Fruit fly (Drosophila melanogaster) S2 (cell line): ENCODE results near the gene CG16704.

ENCODE experiments used
- CG8478 ChIP-seq: fragments of >200 bp; optimal IDR thresholded peaks from 2 replicates; lab custom pipeline; 2018
- CTCF ChIP-seq, 2 experiments: fragments of >200 bp; optimal IDR thresholded peaks; 2 replicates each; lab custom pipeline; 2018

Gene CG16704

dm6 chr2L:3681338-3681737 is 11.0 kb downstream of the CG16704 start:
- no peak for TF ChIP-seq CTCF (optimal IDR thresholded peaks at IDR 0.05; lab: Kevin White, UChicago)
- no peak for TF ChIP-seq CG8478 (lab: Kevin White, UChicago)

- TF ChIP-seq CTCF (optimal IDR thresholded peaks at IDR 0.05; lab: Kevin White, UChicago) (no peak), CG8478 (lab: Kevin White, UChicago) (no peak)
Observed at dm6 chr2L:3675770-3676169, 16.6 kb downstream of the CG16704 start.

DNA sequence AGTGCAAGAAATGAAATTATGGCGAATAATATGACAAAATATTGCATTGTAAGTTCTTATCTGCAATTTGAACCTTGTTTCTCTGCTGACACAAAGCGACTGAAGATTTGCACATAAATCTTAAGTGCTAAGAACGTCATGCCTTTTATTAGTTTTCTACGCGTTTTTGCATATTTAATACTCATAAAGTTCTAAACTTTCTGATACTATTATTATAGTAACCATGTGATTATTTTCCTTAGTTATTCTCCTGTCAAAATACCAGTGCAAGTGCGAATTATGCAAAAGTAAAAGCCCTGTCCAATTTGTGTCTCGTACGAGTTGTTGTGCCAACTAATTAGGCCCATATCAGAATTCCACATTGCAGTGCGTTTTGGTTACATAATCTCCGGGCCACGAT is 21.9 kb downstream of the CG16704 start, which contains the start of gene Sfp24Bc:
Sfp24Bc (minus strand) TSS at position 101 of the 400 bp plus-strand sequence.
- TF ChIP-seq CTCF (optimal IDR thresholded peaks at IDR 0.05; lab: Kevin White, UChicago) (no peak), CG8478 (lab: Kevin White, UChicago) (no peak)

DNA sequence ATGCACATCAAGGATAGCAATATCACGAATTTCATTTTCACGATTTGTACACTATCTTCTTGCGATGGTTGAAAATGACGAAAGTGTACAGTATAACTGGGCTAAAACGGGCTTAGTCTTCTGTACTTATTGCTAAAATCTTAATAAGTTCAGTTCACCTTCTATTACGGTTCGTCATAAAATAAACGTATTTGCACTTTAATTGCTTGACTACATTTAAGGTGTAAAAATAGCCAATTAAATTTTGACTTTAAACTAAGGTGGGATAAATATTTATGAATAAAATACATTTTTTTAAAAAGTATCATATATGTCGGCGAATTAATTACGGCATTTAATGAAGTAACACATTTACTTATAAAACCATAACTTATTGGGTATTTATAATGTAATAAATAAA is 22.7 kb downstream of the CG16704 start, which contains the start of gene Sfp24Bb:
Sfp24Bb (minus strand) TSS at position 101 of the 400 bp plus-strand sequence.
- no peak for TF ChIP-seq CG8478 (lab: Kevin White, UChicago)
- no peak for TF ChIP-seq CTCF (optimal IDR thresholded peaks at IDR 0.05; lab: Kevin White, UChicago)

DNA sequence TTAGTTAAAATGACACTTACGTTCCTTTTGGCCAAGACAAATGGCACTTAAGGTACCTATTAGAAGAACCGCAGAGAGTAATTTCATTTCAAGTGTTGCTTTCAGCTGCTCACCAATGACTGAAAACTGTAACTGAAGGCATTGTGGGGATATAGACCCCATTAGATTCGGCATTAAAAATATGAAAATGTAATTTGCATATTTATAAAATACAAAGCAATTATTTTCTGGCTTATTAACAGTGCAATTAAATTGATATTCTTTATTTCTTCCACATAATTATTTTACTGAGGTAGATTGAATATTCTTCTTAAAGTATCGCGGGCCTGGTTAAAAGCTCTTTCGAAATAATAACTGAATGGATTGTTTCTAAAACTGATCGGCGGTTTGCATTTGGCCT is 23.4 kb downstream of the CG16704 start, which contains the start of gene Sfp24Bd:
Sfp24Bd (minus strand) TSS at position 101 of the 400 bp plus-strand sequence.
- TF ChIP-seq CG8478 (lab: Kevin White, UChicago) (no peak), CTCF (optimal IDR thresholded peaks at IDR 0.05; lab: Kevin White, UChicago) (no peak)

- TF ChIP-seq CTCF (optimal IDR thresholded peaks at IDR 0.05; lab: Kevin White, UChicago), result no peak
- no peak for TF ChIP-seq CG8478 (lab: Kevin White, UChicago)
Observed at dm6 chr2L:3668451-3668850, 23.9 kb downstream of the CG16704 start, which contains the start of gene Sfp24Ba. Sfp24Ba (minus strand) TSS chr2L:3668551.

DNA sequence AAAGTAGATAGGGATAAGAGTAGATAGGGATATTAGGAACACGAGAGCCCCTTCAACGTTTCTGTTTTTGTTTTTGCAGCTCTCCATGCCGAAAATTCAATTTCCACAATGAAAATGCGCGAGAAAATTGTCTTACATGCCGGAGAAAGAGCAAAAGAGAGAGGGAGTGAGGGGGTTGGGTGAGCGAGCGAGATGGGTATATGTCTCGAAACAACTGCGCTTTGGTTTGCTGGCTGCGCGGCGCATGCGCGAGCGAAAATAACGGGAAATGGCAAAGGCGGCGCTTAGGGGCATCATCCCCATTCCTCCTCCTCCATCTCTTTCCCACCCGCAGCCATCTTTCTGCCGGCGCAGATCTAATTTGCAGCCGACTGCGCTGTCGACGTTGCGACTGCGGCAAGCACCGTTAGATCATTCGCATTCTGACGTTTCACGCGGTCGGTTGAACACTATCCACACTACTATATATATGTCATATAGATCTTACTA is 30.0 kb downstream of the CG16704 start, which contains the start of gene Drgx:
Drgx (plus strand) TSS at position 439 of the 489 bp plus-strand sequence.
- no peak for TF ChIP-seq CG8478 (lab: Kevin White, UChicago)
- peak in 1 of 2 experiments; percentile 18 for TF ChIP-seq CTCF (optimal IDR thresholded peaks at IDR 0.05; lab: Kevin White, UChicago)

DNA sequence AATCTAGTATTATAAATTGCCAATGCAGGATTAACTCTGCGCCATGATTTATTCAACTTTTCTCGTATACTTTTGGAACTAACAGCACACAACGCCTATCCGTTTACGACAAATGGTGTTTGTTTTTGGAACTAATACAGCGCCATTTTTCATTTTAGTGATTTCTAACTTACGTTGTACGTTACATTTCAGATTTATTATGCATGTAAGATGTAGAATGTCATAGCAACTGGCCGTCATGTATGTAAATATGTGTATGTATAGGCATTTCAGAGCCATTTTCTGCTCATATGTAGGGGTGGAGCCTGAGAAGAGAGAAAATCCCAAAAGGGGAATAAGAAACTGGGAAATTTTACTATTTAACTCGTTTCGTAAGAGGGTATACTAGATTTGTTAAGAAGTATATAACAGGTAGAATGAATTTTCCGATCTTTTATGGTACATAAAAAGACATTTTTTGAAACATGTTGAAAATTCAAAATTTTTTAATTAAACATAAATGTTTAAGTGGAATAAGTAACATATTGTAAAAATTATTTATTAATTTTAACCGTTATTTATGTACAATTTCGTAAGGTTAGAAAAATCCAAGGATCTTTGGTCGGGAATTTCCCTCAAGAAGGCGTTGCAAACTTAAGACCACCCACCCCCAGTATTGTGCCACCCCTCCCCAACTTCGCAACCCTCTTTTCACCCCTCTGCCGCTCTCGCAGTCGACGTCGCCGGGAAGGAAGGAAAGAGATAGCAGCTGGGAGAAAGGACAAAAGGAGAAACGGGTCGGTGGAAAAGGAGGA is 34.8 kb downstream of the CG16704 start:
- TF ChIP-seq CTCF (optimal IDR thresholded peaks at IDR 0.05; lab: Kevin White, UChicago), result peak; percentile 98 to 99
- no peak for TF ChIP-seq CG8478 (lab: Kevin White, UChicago)

dm6 chr2L:3656667-3657066 is 35.7 kb downstream of the CG16704 start, which contains the start of gene for:
for (minus strand) TSS chr2L:3656953.
- no peak for TF ChIP-seq CG8478 (lab: Kevin White, UChicago)
- no peak for TF ChIP-seq CTCF (optimal IDR thresholded peaks at IDR 0.05; lab: Kevin White, UChicago)

dm6 chr2L:3655698-3656105 is 36.7 kb downstream of the CG16704 start:
- TF ChIP-seq CTCF (optimal IDR thresholded peaks at IDR 0.05; lab: Kevin White, UChicago) (no peak), CG8478 (lab: Kevin White, UChicago) (no peak)

dm6 chr2L:3654956-3655618 is 37.3 kb downstream of the CG16704 start:
- TF ChIP-seq CG8478 (lab: Kevin White, UChicago), result no peak
- TF ChIP-seq CTCF (optimal IDR thresholded peaks at IDR 0.05; lab: Kevin White, UChicago), result no peak

DNA sequence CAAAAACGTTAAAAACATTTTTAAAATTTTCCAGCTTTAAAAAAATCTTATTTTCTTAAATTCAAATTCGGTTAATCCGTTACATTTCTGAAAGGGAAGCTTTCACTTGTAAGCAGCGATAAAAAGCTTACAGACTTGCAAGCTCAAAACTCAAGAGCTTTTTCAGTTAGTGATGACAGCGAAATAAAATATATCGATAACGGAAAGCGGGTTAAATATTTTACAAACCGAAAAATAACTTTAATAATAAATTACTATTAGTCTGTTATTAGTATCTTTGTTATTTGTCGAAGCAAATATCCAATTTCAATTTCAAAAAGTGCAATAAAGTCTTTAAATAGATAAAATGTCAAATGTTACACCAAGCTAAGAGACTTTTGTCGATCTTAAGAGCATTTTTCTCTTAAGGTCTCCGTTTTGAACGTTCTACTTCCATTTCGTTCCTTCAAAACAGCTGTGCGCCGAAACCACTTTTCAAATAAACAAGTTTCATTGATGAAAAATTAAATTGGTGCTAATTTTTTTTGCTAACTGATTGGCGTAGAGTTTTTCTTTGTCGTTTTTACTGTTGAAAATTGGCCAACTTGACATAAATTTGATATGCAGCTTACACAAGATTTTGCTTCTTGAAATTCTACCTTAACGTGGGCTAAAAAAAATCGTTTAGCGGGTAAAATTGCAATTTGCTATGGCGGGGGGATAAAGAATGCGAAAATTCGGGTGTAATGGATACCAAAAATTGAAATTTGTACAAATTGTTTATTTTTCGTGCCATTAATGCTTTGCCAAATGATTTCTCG is 44.0 kb downstream of the CG16704 start:
- TF ChIP-seq CTCF (optimal IDR thresholded peaks at IDR 0.05; lab: Kevin White, UChicago) (no peak), CG8478 (lab: Kevin White, UChicago) (no peak)

- no peak for TF ChIP-seq CTCF (optimal IDR thresholded peaks at IDR 0.05; lab: Kevin White, UChicago)
- TF ChIP-seq CG8478 (lab: Kevin White, UChicago), result no peak
Observed at dm6 chr2L:3647521-3648172, 44.7 kb downstream of the CG16704 start.
